Fruit fly (Drosophila melanogaster): Measurements from ENCODE around the gene bai.

- TF ChIP-seq CG12155 (GFP tag; optimal IDR thresholded peaks at IDR 0.05) (no peak), CG10654 (GFP tag; optimal IDR thresholded peaks at IDR 0.05) (no peak)
Observed at dm6 chr3R:25049383-25049741, 10.2 kb downstream of the bai start, which contains the start of gene CG11791.

Measured in whole organism, embryonic.